Worm (Caenorhabditis elegans) whole organism, midembryonic: ENCODE data around the gene EGAP2.2.
A peak's percentile ranks its signal among the peaks of the same experiment; 100 is the strongest.

Experiments
- T22C8.4 ChIP-seq: fragments of 200-800 bp; sonication (Bioruptor generic); IDR thresholded peaks from 2 replicates; pipeline ENCODE4 v1.3.6; 2022; ENCODE audit warnings: missing genetic modification characterization, missing compliant biosample characterization
- cog-1 ChIP-seq: sonication (generic microtip); optimal IDR thresholded peaks from 2 replicates; lab custom pipeline; 2016; ENCODE audit warnings: missing genetic modification characterization, missing compliant biosample characterization
- flt-1 ChIP-seq: fragments of 200-800 bp; sonication (Bioruptor generic); IDR thresholded peaks from 2 replicates; pipeline ENCODE4 v1.3.6; 2022; ENCODE audit warnings: missing genetic modification characterization, missing compliant biosample characterization
- klf-2 ChIP-seq: fragments of 200-800 bp; sonication (Bioruptor generic); conservative IDR thresholded peaks from 2 replicates; pipeline ENCODE4 v1.3.6; 2022; ENCODE audit warnings: missing genetic modification reagents, missing genetic modification characterization, missing compliant biosample characterization
- med-1 ChIP-seq: sonication (generic microtip); optimal IDR thresholded peaks from 2 replicates; lab custom pipeline; 2017; ENCODE audit warnings: missing genetic modification characterization, mild to moderate bottlenecking, missing compliant biosample characterization, antibody characterized with exemption, missing genetic modification reagents; ENCODE audit not compliant: insufficient read depth
- ztf-23 ChIP-seq: fragments of 200-800 bp; sonication (Bioruptor generic); IDR thresholded peaks from 2 replicates; pipeline ENCODE4 v1.3.6; 2022; ENCODE audit warnings: missing genetic modification reagents, missing genetic modification characterization, missing compliant biosample characterization
- ztf-29 ChIP-seq: fragments of 200-800 bp; sonication (Bioruptor generic); IDR thresholded peaks from 2 replicates; pipeline ENCODE4 v1.3.6; 2022; ENCODE audit warnings: missing genetic modification reagents, missing genetic modification characterization, missing compliant biosample characterization

- 0 out of 2 replicates have a peak, but pooled peaks have one; percentile 34 for TF ChIP-seq T22C8.4
- TF ChIP-seq med-1 (GFP tag; lab: Kevin White, UChicago) = no peak
- no peak for TF ChIP-seq cog-1 (tag; lab: Kevin White, UChicago)
- no peak for TF ChIP-seq ztf-23 (GFP tag; lab: Robert Waterston, UW)
- TF ChIP-seq flt-1 (GFP tag; lab: Robert Waterston, UW) = peak; percentile 49; the same call in 1 of the 2 replicates
- TF ChIP-seq klf-2 = no peak
- TF ChIP-seq ztf-29 (GFP tag; lab: Robert Waterston, UW) = no peak
Observed at ce11 chrII:5231111-5231510, 1.4 kb downstream of the EGAP2.2 start, which contains the start of gene EGAP2.1.
